Worm (Caenorhabditis elegans): ENCODE results near the gene F11G11.15.
A peak's percentile ranks its signal among the peaks of the same experiment; 100 is the strongest.
"Not testable (repeated sequence)": the region's sequence is repeated elsewhere in the genome, so short reads cannot be mapped to it uniquely, and the experiment has no call there.

Gene F11G11.15

DNA sequence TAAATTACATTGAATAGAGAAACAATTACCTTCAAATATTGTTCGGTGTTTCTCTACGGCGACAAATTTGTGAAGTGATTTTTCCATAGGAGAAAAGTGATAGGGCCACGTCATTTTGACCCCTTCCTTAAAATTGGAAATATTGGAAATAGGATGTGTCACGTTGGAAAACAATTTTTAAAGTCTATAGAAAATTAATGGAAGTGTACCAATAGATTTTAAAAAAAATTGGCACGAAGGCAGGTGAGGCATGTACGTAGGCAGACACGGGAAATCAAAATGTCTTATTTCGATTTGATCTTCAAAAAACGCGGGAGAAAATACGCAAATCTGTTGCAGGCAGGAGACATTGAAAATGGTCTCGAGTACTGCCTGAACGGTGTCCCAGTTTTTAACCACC lies 37.0 kb upstream of the F11G11.15 start, which contains the start of gene C33F10.12:
C33F10.12 (minus strand) TSS at position 101 of the 400 bp plus-strand sequence.
- TF ChIP-seq R02D3.7 (tag; optimal IDR thresholded peaks at IDR 0.05) (no peak), ZK546.5 (tag; optimal IDR thresholded peaks at IDR 0.05) (no peak), ztf-11 (tag; optimal IDR thresholded peaks at IDR 0.05) (no peak), snpc-4 (tag; optimal IDR thresholded peaks at IDR 0.05) (no peak), unc-39 (tag; optimal IDR thresholded peaks at IDR 0.05) (no peak), zag-1 (tag; optimal IDR thresholded peaks at IDR 0.05) (no peak), unc-62 (GFP tag; optimal IDR thresholded peaks at IDR 0.05) (no peak), lin-11 (tag; optimal IDR thresholded peaks at IDR 0.05) (no peak), ceh-82 (tag; optimal IDR thresholded peaks at IDR 0.05) (no peak), nhr-12 (tag; optimal IDR thresholded peaks at IDR 0.05) (no peak), skn-1 (tag; optimal IDR thresholded peaks at IDR 0.05) (no peak), nhr-23 (tag; optimal IDR thresholded peaks at IDR 0.05) (no peak), sma-9 (GFP tag; optimal IDR thresholded peaks at IDR 0.05) (no peak), sma-9 (tag; optimal IDR thresholded peaks at IDR 0.05) (no peak), nhr-237 (tag; optimal IDR thresholded peaks at IDR 0.05) (no peak), blmp-1 (tag; optimal IDR thresholded peaks at IDR 0.05; ENCODE audit: insufficient read depth) (no peak), nhr-21 (tag; optimal IDR thresholded peaks at IDR 0.05) (no peak)

DNA sequence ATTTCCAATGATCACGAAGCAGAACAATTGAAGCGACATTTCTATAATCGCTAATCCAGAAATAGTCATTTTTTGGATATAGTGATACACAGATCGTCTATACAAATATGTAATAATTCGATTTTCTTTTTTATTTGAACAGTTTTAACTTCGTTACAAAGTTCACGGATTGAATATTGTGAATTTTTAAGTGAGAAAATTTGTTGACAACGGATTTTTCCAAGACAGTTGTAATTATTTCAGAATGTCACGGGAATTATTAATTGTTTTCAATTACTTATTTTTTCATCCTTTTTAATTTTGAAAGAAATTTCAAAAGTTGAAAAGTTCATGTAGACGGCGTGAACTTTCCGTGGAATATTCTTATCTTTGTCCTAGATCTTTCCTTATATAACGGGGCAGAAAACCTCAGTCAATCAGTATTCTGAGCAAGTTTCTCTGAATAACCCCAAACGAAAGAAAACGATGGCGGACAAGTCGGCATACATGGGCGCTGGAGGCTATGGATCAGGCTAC lies 32.4 kb upstream of the F11G11.15 start, which contains the start of the genes T23B7.2 and nspd-4:
T23B7.2 (minus strand) TSS at position 101 of the 516 bp plus-strand sequence.
nspd-4 (plus strand) TSS at position 466 of the 516 bp plus-strand sequence.
- not testable (repeated sequence) for TF ChIP-seq egl-27 (tag; optimal IDR thresholded peaks at IDR 0.05); ztf-11 (tag; optimal IDR thresholded peaks at IDR 0.05); Y55F3AM.14 (GFP tag; optimal IDR thresholded peaks at IDR 0.05)

DNA sequence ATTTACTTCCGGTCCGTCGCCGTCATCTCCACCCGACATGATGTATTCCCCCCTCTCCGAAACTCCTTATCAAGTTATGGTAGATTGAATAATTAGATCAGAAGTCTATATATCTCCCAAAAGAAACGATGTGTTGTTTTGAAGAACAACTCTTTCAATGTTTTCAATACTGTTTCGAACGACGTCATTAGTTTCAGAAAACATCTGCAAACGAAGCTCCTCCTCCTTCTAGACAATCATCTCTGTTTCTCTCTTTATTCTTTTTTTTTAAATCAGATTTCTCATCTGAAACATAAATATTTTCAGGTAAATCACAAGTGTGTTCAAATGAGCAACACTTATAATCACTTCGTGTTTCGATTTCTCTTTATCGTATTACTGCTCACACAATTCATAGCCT lies 24.8 kb upstream of the F11G11.15 start, which contains the start of gene T23B7.3:
T23B7.3 (plus strand) TSS at position 301 of the 400 bp plus-strand sequence.
- TF ChIP-seq nhr-237 (tag; optimal IDR thresholded peaks at IDR 0.05): no peak
- TF ChIP-seq fos-1 (tag; optimal IDR thresholded peaks at IDR 0.05): no peak
- TF ChIP-seq sma-9 (GFP tag; optimal IDR thresholded peaks at IDR 0.05): no peak
- no peak for TF ChIP-seq sma-9 (tag; optimal IDR thresholded peaks at IDR 0.05)
- TF ChIP-seq unc-39 (tag; optimal IDR thresholded peaks at IDR 0.05): no peak
- TF ChIP-seq ztf-11 (tag; optimal IDR thresholded peaks at IDR 0.05): no peak
- TF ChIP-seq ztf-1 (GFP tag; conservative IDR thresholded peaks at IDR 0.05): no peak
- TF ChIP-seq lin-11 (tag; optimal IDR thresholded peaks at IDR 0.05): no peak
- no peak for TF ChIP-seq mab-5 (tag; optimal IDR thresholded peaks at IDR 0.05)
- no peak for TF ChIP-seq skn-1 (tag; optimal IDR thresholded peaks at IDR 0.05)
- no peak for TF ChIP-seq crh-2 (tag; optimal IDR thresholded peaks at IDR 0.05)
- no peak for TF ChIP-seq lin-13 (GFP tag; optimal IDR thresholded peaks at IDR 0.05)

DNA sequence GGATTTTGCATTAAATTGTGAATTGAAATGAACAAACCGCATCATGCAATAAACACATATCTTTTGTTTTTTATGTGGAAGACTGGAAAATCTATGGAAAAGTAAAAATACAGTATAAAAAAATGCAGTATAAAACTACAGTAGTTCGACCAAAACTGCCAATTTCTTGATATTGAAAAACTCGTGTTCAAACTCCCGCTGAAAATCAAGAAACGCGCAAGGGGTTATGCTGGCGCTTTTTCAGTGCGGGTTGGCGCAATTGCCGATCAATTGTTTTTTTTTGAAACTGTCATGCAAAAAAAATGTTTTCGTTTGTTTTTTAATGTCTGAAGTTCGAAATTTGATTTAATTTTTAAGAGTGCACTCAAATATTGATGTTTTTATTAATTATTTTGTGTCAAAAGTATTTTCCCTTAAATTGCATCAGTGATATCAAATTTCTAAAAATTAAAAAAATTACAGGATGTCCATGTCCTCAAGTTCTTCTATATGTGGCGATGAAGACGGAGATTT lies 23.0 kb upstream of the F11G11.15 start, which contains the start of gene dnj-9:
dnj-9 (plus strand) TSS at position 463 of the 513 bp plus-strand sequence.
- TF ChIP-seq lin-13 (GFP tag; optimal IDR thresholded peaks at IDR 0.05) (peak; percentile 95), mbf-1 (tag; optimal IDR thresholded peaks at IDR 0.05) (no peak), unc-55 (GFP tag; optimal IDR thresholded peaks at IDR 0.05) (peak; percentile 98), crh-2 (tag; optimal IDR thresholded peaks at IDR 0.05) (peak; percentile 96), sma-9 (GFP tag; optimal IDR thresholded peaks at IDR 0.05) (peak; percentile 98), sma-9 (tag; optimal IDR thresholded peaks at IDR 0.05) (no peak), F13H6.1 (tag; optimal IDR thresholded peaks at IDR 0.05) (peak; percentile 96), dmd-4 (tag; optimal IDR thresholded peaks at IDR 0.05) (peak; percentile 63), fos-1 (tag; optimal IDR thresholded peaks at IDR 0.05) (peak; percentile 77), lin-39 (tag; optimal IDR thresholded peaks at IDR 0.05) (no peak), ZK546.5 (tag; optimal IDR thresholded peaks at IDR 0.05) (peak; percentile 68), nhr-12 (tag; optimal IDR thresholded peaks at IDR 0.05) (peak; percentile 60), alr-1 (tag; optimal IDR thresholded peaks at IDR 0.05) (peak; percentile 38), aly-2 (tag; optimal IDR thresholded peaks at IDR 0.05) (no peak), egl-27 (tag; optimal IDR thresholded peaks at IDR 0.05) (peak; percentile 94), ztf-4 (tag; optimal IDR thresholded peaks at IDR 0.05) (peak; percentile 91), elt-1 (tag; optimal IDR thresholded peaks at IDR 0.05) (no peak), lin-11 (tag; optimal IDR thresholded peaks at IDR 0.05) (peak; percentile 90), skn-1 (tag; optimal IDR thresholded peaks at IDR 0.05) (peak; percentile 58), peb-1 (tag; optimal IDR thresholded peaks at IDR 0.05) (no peak), unc-39 (tag; optimal IDR thresholded peaks at IDR 0.05) (no peak), sem-4 (tag; optimal IDR thresholded peaks at IDR 0.05) (peak; percentile 95), ceh-82 (tag; optimal IDR thresholded peaks at IDR 0.05) (peak; percentile 43), elt-3 (tag; optimal IDR thresholded peaks at IDR 0.05) (no peak), nhr-237 (tag; optimal IDR thresholded peaks at IDR 0.05) (peak; percentile 45), nhr-129 (tag; optimal IDR thresholded peaks at IDR 0.05) (peak; percentile 87), nhr-11 (tag; optimal IDR thresholded peaks at IDR 0.05) (no peak), ceh-16 (tag; optimal IDR thresholded peaks at IDR 0.05) (peak; percentile 6), snpc-4 (tag; optimal IDR thresholded peaks at IDR 0.05) (peak; percentile 84), zag-1 (tag; optimal IDR thresholded peaks at IDR 0.05) (peak; percentile 85), sma-3 (GFP tag; optimal IDR thresholded peaks at IDR 0.05) (peak; percentile 96), R02D3.7 (tag; optimal IDR thresholded peaks at IDR 0.05) (peak; percentile 78), nhr-21 (tag; optimal IDR thresholded peaks at IDR 0.05) (peak; percentile 93), Y55F3AM.14 (GFP tag; optimal IDR thresholded peaks at IDR 0.05) (no peak), mdl-1 (tag; optimal IDR thresholded peaks at IDR 0.05) (peak in 1 of 2 experiments; percentile 62), nhr-6 (tag; optimal IDR thresholded peaks at IDR 0.05) (peak; percentile 89), ama-1 (optimal IDR thresholded peaks at IDR 0.05) (peak; percentile 77)
